Worm (Caenorhabditis elegans) whole organism, midembryonic: ENCODE data around the gene C04A11.5.

Experiments used
- T22C8.4 ChIP-seq: fragments of 200-800 bp; sonication (Bioruptor generic); IDR thresholded peaks from 2 replicates; pipeline ENCODE4 v1.3.6; 2022; ENCODE audit warnings: missing genetic modification characterization, missing compliant biosample characterization
- cog-1 ChIP-seq: sonication (generic microtip); optimal IDR thresholded peaks from 2 replicates; lab custom pipeline; 2016; ENCODE audit warnings: missing genetic modification characterization, missing compliant biosample characterization
- flt-1 ChIP-seq: fragments of 200-800 bp; sonication (Bioruptor generic); IDR thresholded peaks from 2 replicates; pipeline ENCODE4 v1.3.6; 2022; ENCODE audit warnings: missing genetic modification characterization, missing compliant biosample characterization
- klf-2 ChIP-seq: fragments of 200-800 bp; sonication (Bioruptor generic); conservative IDR thresholded peaks from 2 replicates; pipeline ENCODE4 v1.3.6; 2022; ENCODE audit warnings: missing genetic modification reagents, missing genetic modification characterization, missing compliant biosample characterization
- med-1 ChIP-seq: sonication (generic microtip); optimal IDR thresholded peaks from 2 replicates; lab custom pipeline; 2017; ENCODE audit warnings: missing genetic modification characterization, mild to moderate bottlenecking, missing compliant biosample characterization, antibody characterized with exemption, missing genetic modification reagents; ENCODE audit not compliant: insufficient read depth
- ref-1 ChIP-seq: fragments of 200-800 bp; sonication (Bioruptor generic); conservative IDR thresholded peaks from 2 replicates; pipeline ENCODE4 v1.3.6; 2022; ENCODE audit warnings: missing genetic modification reagents, missing genetic modification characterization, missing compliant biosample characterization
- tab-1 ChIP-seq: fragments of 200-800 bp; sonication (Bioruptor generic); IDR thresholded peaks from 2 replicates; pipeline ENCODE4 v1.3.6; 2022; ENCODE audit warnings: missing genetic modification characterization, missing compliant biosample characterization
- ztf-23 ChIP-seq: fragments of 200-800 bp; sonication (Bioruptor generic); IDR thresholded peaks from 2 replicates; pipeline ENCODE4 v1.3.6; 2022; ENCODE audit warnings: missing genetic modification reagents, missing genetic modification characterization, missing compliant biosample characterization
- ztf-29 ChIP-seq: fragments of 200-800 bp; sonication (Bioruptor generic); IDR thresholded peaks from 2 replicates; pipeline ENCODE4 v1.3.6; 2022; ENCODE audit warnings: missing genetic modification reagents, missing genetic modification characterization, missing compliant biosample characterization

- no peak for TF ChIP-seq cog-1 (tag; lab: Kevin White, UChicago)
- TF ChIP-seq flt-1 (GFP tag; lab: Robert Waterston, UW): no peak
- no peak for TF ChIP-seq ref-1 (GFP tag; lab: Robert Waterston, UW)
- no peak for TF ChIP-seq T22C8.4 (GFP tag; lab: Robert Waterston, UW)
- TF ChIP-seq klf-2 (GFP tag; lab: Robert Waterston, UW): no peak
- TF ChIP-seq tab-1: no peak
- TF ChIP-seq ztf-29 (GFP tag; lab: Robert Waterston, UW): no peak
- TF ChIP-seq ztf-23 (GFP tag; lab: Robert Waterston, UW): no peak
- no peak for TF ChIP-seq med-1 (GFP tag; lab: Kevin White, UChicago)
These were observed 4.3 kb downstream of the C04A11.5 start, which contains the start of gene C04A11.2 for ce11 chrX:13668728-13669127.
